Fruit fly (Drosophila melanogaster): ENCODE data around the gene CG13377.

The CG13377 gene

dm6 chrX:263728-264344, at the start of gene CG13377:
Gene CG13377, minus strand, starts transcription at chrX:263999.
- TF ChIP-seq Pif1A (GFP tag; optimal IDR thresholded peaks at IDR 0.05) (peak; percentile 30), CG8301 (tag; optimal IDR thresholded peaks at IDR 0.05) (no peak), Snoo (tag; optimal IDR thresholded peaks at IDR 0.05) (no peak), CG8159 (tag; optimal IDR thresholded peaks at IDR 0.05) (no peak), CG10348 (GFP tag; IDR thresholded peaks at IDR 0.05) (no peak), fd96Ca (GFP tag; IDR thresholded peaks at IDR 0.05) (no peak), D1 (tag; optimal IDR thresholded peaks at IDR 0.05) (no peak), CG17806 (tag; optimal IDR thresholded peaks at IDR 0.05) (peak; percentile 35), CG32121 (GFP tag; IDR thresholded peaks at IDR 0.05) (peak; percentile 48; the same call in 1 of the 2 replicates), Ets98B (GFP tag; IDR thresholded peaks at IDR 0.05) (0 out of 2 replicates have a peak, but pooled peaks have one; percentile 23), CG9948 (tag; optimal IDR thresholded peaks at IDR 0.05) (peak; percentile 40), CG4496 (GFP tag; IDR thresholded peaks at IDR 0.05) (peak; percentile 63), Pif1B (GFP tag; optimal IDR thresholded peaks at IDR 0.05) (no peak), CG34367 (tag; optimal IDR thresholded peaks at IDR 0.05) (no peak), gl (tag; optimal IDR thresholded peaks at IDR 0.05) (no peak), rn (GFP tag; IDR thresholded peaks at IDR 0.05) (no peak), CG13204 (GFP tag; optimal IDR thresholded peaks at IDR 0.05) (no peak), CG15710 (tag; optimal IDR thresholded peaks at IDR 0.05) (peak; percentile 36), EcR (GFP tag; optimal IDR thresholded peaks at IDR 0.05) (peak; percentile 36), CG14655 (GFP tag; optimal IDR thresholded peaks at IDR 0.05) (peak; percentile 45), CG12605 (GFP tag; IDR thresholded peaks at IDR 0.05) (no peak)

DNA sequence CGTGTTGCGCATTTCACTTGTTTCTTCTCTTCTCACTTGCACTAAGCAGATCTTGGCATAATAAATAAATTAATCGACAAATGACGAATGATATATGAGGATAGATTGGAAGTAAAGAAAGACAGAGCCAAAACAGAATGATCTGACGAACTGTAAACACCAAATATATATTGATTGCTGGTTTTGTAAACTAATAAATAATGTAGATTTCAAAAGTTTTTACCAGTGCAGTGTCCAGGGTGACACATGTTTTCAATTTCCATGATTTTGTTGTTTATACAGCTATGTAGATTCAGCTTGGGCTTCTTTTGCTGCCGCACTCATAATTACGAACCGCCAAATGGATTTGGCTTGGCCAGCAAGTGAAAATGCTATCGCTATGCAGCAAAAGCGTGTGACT, 47.5 kb upstream of the CG13377 start:
- TF ChIP-seq CG14655 (GFP tag; optimal IDR thresholded peaks at IDR 0.05) (peak; percentile 9), Pif1B (GFP tag; optimal IDR thresholded peaks at IDR 0.05) (no peak), CG9948 (tag; optimal IDR thresholded peaks at IDR 0.05) (no peak), CG32121 (GFP tag; IDR thresholded peaks at IDR 0.05) (0 out of 2 replicates have a peak, but pooled peaks have one; percentile 21), Pif1A (GFP tag; optimal IDR thresholded peaks at IDR 0.05) (no peak), CG13204 (GFP tag; optimal IDR thresholded peaks at IDR 0.05) (no peak), CG10348 (GFP tag; IDR thresholded peaks at IDR 0.05) (no peak), CG8159 (tag; optimal IDR thresholded peaks at IDR 0.05) (no peak), Snoo (tag; optimal IDR thresholded peaks at IDR 0.05) (no peak), CG8301 (tag; optimal IDR thresholded peaks at IDR 0.05) (peak; percentile 3), CG34367 (tag; optimal IDR thresholded peaks at IDR 0.05) (no peak), EcR (GFP tag; optimal IDR thresholded peaks at IDR 0.05) (no peak), D1 (tag; optimal IDR thresholded peaks at IDR 0.05) (no peak)

dm6 chrX:307384-307783, 43.6 kb upstream of the CG13377 start, which contains the start of gene CG12470:
Gene CG12470, plus strand, starts transcription at chrX:307684.
- no peak for TF ChIP-seq fd96Ca (GFP tag; IDR thresholded peaks at IDR 0.05)

DNA sequence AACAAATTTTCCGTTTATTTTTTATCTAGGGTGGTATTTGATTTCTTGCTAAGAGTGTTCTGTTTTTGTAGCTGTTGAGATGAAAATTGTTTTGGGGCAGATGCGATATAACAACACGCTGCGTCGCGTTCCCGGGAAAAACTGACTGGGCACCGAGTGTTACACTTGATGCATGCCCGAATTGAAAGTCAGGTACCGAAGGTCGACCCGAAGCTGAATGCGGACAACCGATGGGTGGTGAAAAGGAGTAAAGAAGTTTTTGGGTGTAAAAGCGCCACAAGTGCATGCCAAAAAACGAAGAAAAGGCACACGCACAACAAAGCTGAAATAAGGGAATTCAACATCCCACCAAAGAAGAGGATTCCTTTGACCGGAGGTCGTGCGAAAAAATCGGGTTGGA, 31.0 kb upstream of the CG13377 start, which contains the start of gene CG13375:
TSS of gene CG13375 (minus strand) at position 124 of the 400 bp plus-strand sequence.
- no peak for TF ChIP-seq EcR (GFP tag; optimal IDR thresholded peaks at IDR 0.05)
- TF ChIP-seq Ets98B (GFP tag; IDR thresholded peaks at IDR 0.05), result no peak
- TF ChIP-seq rn (GFP tag; IDR thresholded peaks at IDR 0.05), result no peak
- no peak for TF ChIP-seq CG14655 (GFP tag; optimal IDR thresholded peaks at IDR 0.05)
- no peak for TF ChIP-seq gl (tag; optimal IDR thresholded peaks at IDR 0.05)
- no peak for TF ChIP-seq CG34367 (tag; optimal IDR thresholded peaks at IDR 0.05)
- no peak for TF ChIP-seq CG12605 (GFP tag; IDR thresholded peaks at IDR 0.05)
- no peak for TF ChIP-seq CG10348 (GFP tag; IDR thresholded peaks at IDR 0.05)
- TF ChIP-seq CG13204 (GFP tag; optimal IDR thresholded peaks at IDR 0.05), result no peak
- TF ChIP-seq D1 (tag; optimal IDR thresholded peaks at IDR 0.05), result no peak
- TF ChIP-seq CG8159 (tag; optimal IDR thresholded peaks at IDR 0.05), result no peak
- TF ChIP-seq Pif1B (GFP tag; optimal IDR thresholded peaks at IDR 0.05), result no peak
- no peak for TF ChIP-seq Snoo (tag; optimal IDR thresholded peaks at IDR 0.05)
- no peak for TF ChIP-seq CG15710 (tag; optimal IDR thresholded peaks at IDR 0.05)
- no peak for TF ChIP-seq CG4496 (GFP tag; IDR thresholded peaks at IDR 0.05)
- no peak for TF ChIP-seq CG9948 (tag; optimal IDR thresholded peaks at IDR 0.05)
- no peak for TF ChIP-seq CG32121 (GFP tag; IDR thresholded peaks at IDR 0.05)
- TF ChIP-seq Pif1A (GFP tag; optimal IDR thresholded peaks at IDR 0.05), result no peak
- TF ChIP-seq CG17806 (tag; optimal IDR thresholded peaks at IDR 0.05), result no peak

dm6 chrX:293254-293653, 29.5 kb upstream of the CG13377 start:
- TF ChIP-seq CG34367 (tag; optimal IDR thresholded peaks at IDR 0.05) (peak; percentile 25), CG4496 (GFP tag; IDR thresholded peaks at IDR 0.05) (no peak), CG13204 (GFP tag; optimal IDR thresholded peaks at IDR 0.05) (no peak), CG14655 (GFP tag; optimal IDR thresholded peaks at IDR 0.05) (peak; percentile 71), Pif1B (GFP tag; optimal IDR thresholded peaks at IDR 0.05) (no peak), D1 (tag; optimal IDR thresholded peaks at IDR 0.05) (no peak), fd96Ca (GFP tag; IDR thresholded peaks at IDR 0.05) (no peak), Snoo (tag; optimal IDR thresholded peaks at IDR 0.05) (no peak), rn (GFP tag; IDR thresholded peaks at IDR 0.05) (no peak), CG15710 (tag; optimal IDR thresholded peaks at IDR 0.05) (no peak), CG8159 (tag; optimal IDR thresholded peaks at IDR 0.05) (peak; percentile 52), gl (tag; optimal IDR thresholded peaks at IDR 0.05) (no peak), CG10348 (GFP tag; IDR thresholded peaks at IDR 0.05) (no peak), EcR (GFP tag; optimal IDR thresholded peaks at IDR 0.05) (no peak), Pif1A (GFP tag; optimal IDR thresholded peaks at IDR 0.05) (peak; percentile 25), CG12605 (GFP tag; IDR thresholded peaks at IDR 0.05) (no peak), Ets98B (GFP tag; IDR thresholded peaks at IDR 0.05) (no peak), CG9948 (tag; optimal IDR thresholded peaks at IDR 0.05) (peak; percentile 37), CG17806 (tag; optimal IDR thresholded peaks at IDR 0.05) (no peak), CG8301 (tag; optimal IDR thresholded peaks at IDR 0.05) (peak; percentile 60), CG32121 (GFP tag; IDR thresholded peaks at IDR 0.05) (0 out of 2 replicates have a peak, but pooled peaks have one; percentile 39)

Data from whole organism, pupa.